Worm (Caenorhabditis elegans): Measurements from ENCODE around the gene daf-7.

The daf-7 gene

ce11 chrIII:819313-819712 is 7.7 kb downstream of the daf-7 start:
- TF ChIP-seq flt-1 (GFP tag; IDR thresholded peaks at IDR 0.05) (no peak), T22C8.4 (GFP tag; IDR thresholded peaks at IDR 0.05) (no peak), tab-1 (GFP tag; IDR thresholded peaks at IDR 0.05) (no peak), ztf-29 (GFP tag; IDR thresholded peaks at IDR 0.05) (no peak)

- TF ChIP-seq T22C8.4 (GFP tag; IDR thresholded peaks at IDR 0.05) (no peak), ztf-29 (GFP tag; IDR thresholded peaks at IDR 0.05) (no peak), ref-1 (GFP tag; conservative IDR thresholded peaks at IDR 0.05) (no peak), cog-1 (tag; optimal IDR thresholded peaks at IDR 0.05) (no peak), klf-2 (GFP tag; conservative IDR thresholded peaks at IDR 0.05) (no peak), flt-1 (GFP tag; IDR thresholded peaks at IDR 0.05) (no peak), ztf-23 (GFP tag; IDR thresholded peaks at IDR 0.05) (no peak), med-1 (GFP tag; optimal IDR thresholded peaks at IDR 0.05; ENCODE audit: insufficient read depth) (no peak), tab-1 (GFP tag; IDR thresholded peaks at IDR 0.05) (no peak)
These were observed 11.1 kb downstream of the daf-7 start, which contains the start of gene clec-149 for ce11 chrIII:822546-823272. TSS of gene clec-149 (plus strand) at chrIII:823222.

ce11 chrIII:825256-825655 is 13.6 kb downstream of the daf-7 start:
- TF ChIP-seq ztf-29 (GFP tag; IDR thresholded peaks at IDR 0.05) (no peak), ztf-23 (GFP tag; IDR thresholded peaks at IDR 0.05) (no peak), tab-1 (GFP tag; IDR thresholded peaks at IDR 0.05) (no peak), cog-1 (tag; optimal IDR thresholded peaks at IDR 0.05) (no peak), med-1 (GFP tag; optimal IDR thresholded peaks at IDR 0.05; ENCODE audit: insufficient read depth) (no peak), flt-1 (GFP tag; IDR thresholded peaks at IDR 0.05) (no peak), ref-1 (GFP tag; conservative IDR thresholded peaks at IDR 0.05) (no peak), klf-2 (GFP tag; conservative IDR thresholded peaks at IDR 0.05) (no peak), T22C8.4 (GFP tag; IDR thresholded peaks at IDR 0.05) (no peak)

- TF ChIP-seq cog-1 (tag; optimal IDR thresholded peaks at IDR 0.05) (no peak), ztf-29 (GFP tag; IDR thresholded peaks at IDR 0.05) (no peak), ref-1 (GFP tag; conservative IDR thresholded peaks at IDR 0.05) (no peak), ztf-23 (GFP tag; IDR thresholded peaks at IDR 0.05) (no peak), med-1 (GFP tag; optimal IDR thresholded peaks at IDR 0.05; ENCODE audit: insufficient read depth) (no peak), klf-2 (GFP tag; conservative IDR thresholded peaks at IDR 0.05) (no peak), tab-1 (GFP tag; IDR thresholded peaks at IDR 0.05) (no peak), flt-1 (GFP tag; IDR thresholded peaks at IDR 0.05) (no peak)
These were observed 20.3 kb downstream of the daf-7 start, which contains the start of gene ceeh-1 for ce11 chrIII:831961-832360. TSS of gene ceeh-1 (minus strand) at chrIII:832277.

ce11 chrIII:832855-833504 is 21.3 kb downstream of the daf-7 start, which contains the start of gene zip-2:
TSS of gene zip-2 (plus strand) at chrIII:832982.
- TF ChIP-seq flt-1 (GFP tag; IDR thresholded peaks at IDR 0.05) (no peak), T22C8.4 (GFP tag; IDR thresholded peaks at IDR 0.05) (no peak), ztf-23 (GFP tag; IDR thresholded peaks at IDR 0.05) (no peak)

ce11 chrIII:833711-834442 is 22.2 kb downstream of the daf-7 start:
- TF ChIP-seq med-1 (GFP tag; optimal IDR thresholded peaks at IDR 0.05; ENCODE audit: insufficient read depth), result no peak
- peak; percentile 78 for TF ChIP-seq flt-1 (GFP tag; IDR thresholded peaks at IDR 0.05)
- TF ChIP-seq T22C8.4 (GFP tag; IDR thresholded peaks at IDR 0.05), result peak; percentile 57; the same call in 1 of the 2 replicates
- peak; percentile 85 for TF ChIP-seq cog-1 (tag; optimal IDR thresholded peaks at IDR 0.05)

ce11 chrIII:834443-834815 is 22.8 kb downstream of the daf-7 start:
- TF ChIP-seq ztf-29 (GFP tag; IDR thresholded peaks at IDR 0.05), result peak; percentile 30; the same call in 1 of the 2 replicates
- TF ChIP-seq flt-1 (GFP tag; IDR thresholded peaks at IDR 0.05), result peak; percentile 66; the same call in 1 of the 2 replicates
- no peak for TF ChIP-seq tab-1 (GFP tag; IDR thresholded peaks at IDR 0.05)
- no peak for TF ChIP-seq ref-1 (GFP tag; conservative IDR thresholded peaks at IDR 0.05)
- TF ChIP-seq ztf-23 (GFP tag; IDR thresholded peaks at IDR 0.05), result no peak
- TF ChIP-seq cog-1 (tag; optimal IDR thresholded peaks at IDR 0.05), result no peak

- TF ChIP-seq klf-2 (GFP tag; conservative IDR thresholded peaks at IDR 0.05) (no peak), T22C8.4 (GFP tag; IDR thresholded peaks at IDR 0.05) (no peak), tab-1 (GFP tag; IDR thresholded peaks at IDR 0.05) (no peak), ztf-23 (GFP tag; IDR thresholded peaks at IDR 0.05) (no peak), med-1 (GFP tag; optimal IDR thresholded peaks at IDR 0.05; ENCODE audit: insufficient read depth) (no peak), cog-1 (tag; optimal IDR thresholded peaks at IDR 0.05) (no peak), flt-1 (GFP tag; IDR thresholded peaks at IDR 0.05) (no peak), ref-1 (GFP tag; conservative IDR thresholded peaks at IDR 0.05) (no peak), ztf-29 (GFP tag; IDR thresholded peaks at IDR 0.05) (no peak)
These were observed 23.6 kb downstream of the daf-7 start for ce11 chrIII:835208-835607.

ce11 chrIII:835713-836278 is 24.2 kb downstream of the daf-7 start:
- TF ChIP-seq ztf-29 (GFP tag; IDR thresholded peaks at IDR 0.05) (peak; percentile 38; the same call in 1 of the 2 replicates), tab-1 (GFP tag; IDR thresholded peaks at IDR 0.05) (peak; percentile 72; the same call in 1 of the 2 replicates), flt-1 (GFP tag; IDR thresholded peaks at IDR 0.05) (peak; percentile 93), med-1 (GFP tag; optimal IDR thresholded peaks at IDR 0.05; ENCODE audit: insufficient read depth) (no peak), T22C8.4 (GFP tag; IDR thresholded peaks at IDR 0.05) (peak; percentile 49; the same call in 1 of the 2 replicates), ztf-23 (GFP tag; IDR thresholded peaks at IDR 0.05) (peak; percentile 78; the same call in 1 of the 2 replicates), klf-2 (GFP tag; conservative IDR thresholded peaks at IDR 0.05) (0 out of 2 replicates have a peak, but pooled peaks have one; percentile 9), ref-1 (GFP tag; conservative IDR thresholded peaks at IDR 0.05) (no peak; the same call in 1 of the 2 replicates)
